Fruit fly (Drosophila melanogaster): Measurements from ENCODE around the gene CG9727.

DNA sequence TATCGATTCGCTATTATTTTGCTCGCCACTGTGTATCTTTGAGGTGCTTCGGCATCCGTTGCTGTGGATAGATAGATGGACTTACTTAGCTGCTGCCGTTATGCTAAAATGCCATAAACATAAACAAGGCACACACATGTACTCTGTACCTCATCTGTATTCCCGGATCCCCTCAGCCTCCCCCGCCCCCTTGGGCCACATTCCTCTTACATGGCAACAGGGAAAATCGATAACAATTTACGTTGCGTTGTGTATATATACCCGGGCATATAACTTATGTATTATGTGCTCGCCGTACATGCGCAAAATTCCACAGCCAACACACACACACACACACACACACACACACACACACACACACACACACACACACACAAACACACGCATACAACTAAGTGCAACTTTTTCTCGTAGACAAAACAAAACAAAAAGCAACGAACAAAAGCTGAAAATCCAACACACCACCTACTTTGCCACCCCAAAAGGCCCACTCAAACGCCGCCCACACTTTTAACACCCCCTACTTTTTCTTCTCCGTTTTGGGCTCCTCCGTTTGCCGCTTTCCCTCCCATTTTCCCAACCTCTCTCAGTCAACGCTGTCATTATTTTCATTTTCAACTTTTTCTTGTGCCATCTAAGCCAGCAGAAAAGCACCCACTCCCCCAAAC, 42.6 kb downstream of the CG9727 start:
- TF ChIP-seq CTCF (optimal IDR thresholded peaks at IDR 0.05) (no peak), CG8478 (optimal IDR thresholded peaks at IDR 0.05) (no peak)
